Worm (Caenorhabditis elegans) whole organism, late embryonic: ENCODE data around the gene Y67H2A.10.

Experiments used
- C38D4.7 ChIP-seq: fragments of 200-800 bp; sonication (Bioruptor generic); optimal IDR thresholded peaks from 2 replicates; lab custom pipeline; 2018; ENCODE audit warnings: mild to moderate bottlenecking, missing genetic modification characterization, moderate library complexity, missing compliant biosample characterization
- K09A11.1 ChIP-seq: sonication (generic microtip); optimal IDR thresholded peaks from 2 replicates; lab custom pipeline; 2017; ENCODE audit warnings: antibody characterized with exemption, mild to moderate bottlenecking, missing genetic modification characterization, missing compliant biosample characterization; ENCODE audit not compliant: insufficient read depth
- Y22D7AL.16 ChIP-seq: sonication (generic microtip); optimal IDR thresholded peaks from 2 replicates; lab custom pipeline; 2016; ENCODE audit warnings: missing genetic modification characterization, missing compliant biosample characterization
- ahr-1 ChIP-seq: sonication (generic microtip); optimal IDR thresholded peaks from 2 replicates; lab custom pipeline; 2016; ENCODE audit warnings: missing genetic modification characterization, missing compliant biosample characterization
- ceh-14 ChIP-seq: sonication (generic microtip); optimal IDR thresholded peaks from 2 replicates; lab custom pipeline; 2016; ENCODE audit warnings: missing genotype, missing genetic modification characterization, missing compliant biosample characterization
- ceh-2 ChIP-seq: sonication (generic microtip); optimal IDR thresholded peaks from 2 replicates; lab custom pipeline; 2016; ENCODE audit warnings: missing genotype, missing genetic modification characterization, missing compliant biosample characterization
- ceh-30 ChIP-seq: fragments of 150-350 bp; optimal IDR thresholded peaks from 2 replicates; lab custom pipeline; 2014; ENCODE audit warnings: missing biosample characterization, missing genetic modification characterization
- ceh-31 ChIP-seq: sonication (generic microtip); optimal IDR thresholded peaks from 2 replicates; lab custom pipeline; 2016; ENCODE audit warnings: missing genetic modification characterization, missing compliant biosample characterization
- ceh-34 ChIP-seq: sonication (generic microtip); optimal IDR thresholded peaks from 2 replicates; lab custom pipeline; 2016; ENCODE audit warnings: mild to moderate bottlenecking, missing genetic modification characterization, missing compliant biosample characterization
- ceh-48 ChIP-seq: sonication (generic microtip); optimal IDR thresholded peaks from 2 replicates; lab custom pipeline; 2016; ENCODE audit warnings: missing genetic modification characterization, inconsistent platforms, missing compliant biosample characterization
- che-1 ChIP-seq: sonication (generic microtip); optimal IDR thresholded peaks from 2 replicates; lab custom pipeline; 2016; ENCODE audit warnings: mild to moderate bottlenecking, missing genetic modification characterization, missing compliant biosample characterization
- dmd-4 ChIP-seq: sonication (generic microtip); optimal IDR thresholded peaks from 2 replicates; lab custom pipeline; 2016; ENCODE audit warnings: borderline replicate concordance, missing genetic modification characterization, missing compliant biosample characterization
- elt-2 ChIP-seq: sonication (generic microtip); optimal IDR thresholded peaks from 2 replicates; lab custom pipeline; 2016; ENCODE audit warnings: missing genetic modification reagents, missing genetic modification characterization, missing compliant biosample characterization
- ets-4 ChIP-seq: sonication (generic microtip); optimal IDR thresholded peaks from 2 replicates; lab custom pipeline; 2016; ENCODE audit warnings: missing genetic modification characterization, missing compliant biosample characterization
- fax-1 ChIP-seq: sonication (generic microtip); optimal IDR thresholded peaks from 2 replicates; lab custom pipeline; 2016; ENCODE audit warnings: missing genotype, missing genetic modification characterization, missing compliant biosample characterization
- fkh-10 ChIP-seq: fragments of 150-350 bp; optimal IDR thresholded peaks from 2 replicates; lab custom pipeline; 2014; ENCODE audit warnings: missing biosample characterization, missing genetic modification reagents, missing genetic modification characterization
- hlh-30 ChIP-seq: sonication (generic microtip); optimal IDR thresholded peaks from 2 replicates; lab custom pipeline; 2017; ENCODE audit warnings: antibody characterized with exemption, missing genetic modification characterization, missing compliant biosample characterization; ENCODE audit not compliant: insufficient read depth
- hlh-8 ChIP-seq: sonication (generic microtip); optimal IDR thresholded peaks from 2 replicates; lab custom pipeline; 2016; ENCODE audit warnings: missing genotype, missing genetic modification characterization, missing compliant biosample characterization
- lim-6 ChIP-seq: sonication (generic microtip); optimal IDR thresholded peaks from 2 replicates; lab custom pipeline; 2016; ENCODE audit warnings: missing genetic modification characterization, missing compliant biosample characterization
- lin-11 ChIP-seq: fragments of 200-800 bp; sonication (Bioruptor generic); optimal IDR thresholded peaks from 2 replicates; lab custom pipeline; 2018; ENCODE audit warnings: mild to moderate bottlenecking, missing genetic modification characterization, missing compliant biosample characterization
- mec-3 ChIP-seq: sonication (generic microtip); optimal IDR thresholded peaks from 2 replicates; lab custom pipeline; 2016; ENCODE audit warnings: borderline replicate concordance, missing genetic modification characterization, missing compliant biosample characterization
- nfya-1 ChIP-seq: sonication (generic microtip); optimal IDR thresholded peaks from 2 replicates; lab custom pipeline; 2017; ENCODE audit warnings: missing genetic modification characterization, mild to moderate bottlenecking, missing compliant biosample characterization, antibody characterized with exemption, moderate library complexity
- nhr-11 ChIP-seq: fragments of 150-350 bp; optimal IDR thresholded peaks from 2 replicates; lab custom pipeline; 2014; ENCODE audit warnings: missing biosample characterization, missing genetic modification characterization
- npax-4 ChIP-seq: sonication (generic microtip); optimal IDR thresholded peaks from 2 replicates; lab custom pipeline; 2016; ENCODE audit warnings: missing genetic modification characterization, missing compliant biosample characterization
- odd-2 ChIP-seq: sonication (generic microtip); optimal IDR thresholded peaks from 2 replicates; lab custom pipeline; 2017; ENCODE audit warnings: antibody characterized with exemption, mild to moderate bottlenecking, missing genetic modification characterization, missing compliant biosample characterization
- pha-2 ChIP-seq: sonication (generic microtip); optimal IDR thresholded peaks from 2 replicates; lab custom pipeline; 2017; ENCODE audit warnings: mild to moderate bottlenecking, missing genetic modification characterization, missing compliant biosample characterization
- pha-4 ChIP-seq: fragments of 150-350 bp; optimal IDR thresholded peaks from 2 replicates; lab custom pipeline; 2018; ENCODE audit warnings: missing biosample characterization, missing genetic modification reagents, missing genetic modification characterization
- pqm-1 ChIP-seq: sonication (generic microtip); optimal IDR thresholded peaks from 2 replicates; lab custom pipeline; 2016; ENCODE audit warnings: missing genetic modification characterization, missing compliant biosample characterization
- pros-1 ChIP-seq: fragments of 150-350 bp; optimal IDR thresholded peaks from 2 replicates; lab custom pipeline; 2014; ENCODE audit warnings: missing biosample characterization, missing genetic modification reagents, missing genetic modification characterization
- ref-2 ChIP-seq: sonication (generic microtip); optimal IDR thresholded peaks from 2 replicates; lab custom pipeline; 2016; ENCODE audit warnings: missing genetic modification characterization, missing compliant biosample characterization
- sdc-2 ChIP-seq: sonication (generic microtip); optimal IDR thresholded peaks from 2 replicates; lab custom pipeline; 2016; ENCODE audit warnings: missing genotype, missing genetic modification characterization, missing compliant biosample characterization
- sox-2 ChIP-seq: fragments of 200-800 bp; sonication (Bioruptor generic); IDR thresholded peaks from 2 replicates; pipeline ENCODE4 v1.3.6; 2022; ENCODE audit warnings: missing genetic modification reagents, missing genetic modification characterization, missing compliant biosample characterization
- syd-9 ChIP-seq: sonication (generic microtip); optimal IDR thresholded peaks from 2 replicates; lab custom pipeline; 2016; ENCODE audit warnings: mild to moderate bottlenecking, missing genetic modification characterization, moderate library complexity, missing compliant biosample characterization
- unc-3 ChIP-seq, 2 experiments: fragments of 200-800 bp in 1 of 2; sonication (Bioruptor generic) in 1 of 2; sonication (generic microtip) in 1 of 2; conservative IDR thresholded peaks in 1 of 2; optimal IDR thresholded peaks in 1 of 2; 2 replicates each; pipeline versions ENCODE4 v1.3.6 to Lab custom; 2016 to 2022; ENCODE audit warnings: missing compliant biosample characterization in 2 of 2, missing genetic modification characterization in 2 of 2, missing genetic modification reagents in 1 of 2
- zip-5 ChIP-seq: sonication (generic microtip); optimal IDR thresholded peaks from 2 replicates; lab custom pipeline; 2016; ENCODE audit warnings: missing genetic modification characterization, missing compliant biosample characterization
- ztf-16 ChIP-seq: sonication (generic microtip); optimal IDR thresholded peaks from 2 replicates; lab custom pipeline; 2017; ENCODE audit warnings: missing genetic modification characterization, missing compliant biosample characterization

The Y67H2A.10 gene

DNA sequence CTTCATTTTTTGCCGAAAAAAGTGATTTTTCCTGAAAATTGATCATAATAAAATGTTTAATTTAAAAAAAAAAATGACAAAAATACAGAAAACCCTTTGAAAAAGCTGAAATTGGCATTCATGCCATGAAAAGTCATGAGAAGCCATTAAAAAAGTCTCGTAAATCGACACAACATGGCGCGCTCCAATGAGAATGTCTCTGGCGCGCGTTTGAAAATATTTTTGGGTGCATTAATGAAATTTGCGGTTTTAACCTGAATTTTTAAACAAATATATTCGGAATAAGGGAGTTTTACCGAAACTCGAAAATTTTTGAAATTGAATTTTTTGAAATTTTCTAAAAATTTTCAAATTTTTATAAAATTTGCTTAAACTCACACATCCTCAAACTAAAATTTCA is 41.5 kb downstream of the Y67H2A.10 start:
- no peak for TF ChIP-seq ceh-30 (tag; lab: Kevin White, UChicago)
- no peak for TF ChIP-seq pha-4 (tag; lab: Kevin White, UChicago)
- no peak for TF ChIP-seq unc-3 (GFP tag; conservative IDR thresholded peaks at IDR 0.05; lab: Robert Waterston, UW)
- TF ChIP-seq unc-3 (tag; optimal IDR thresholded peaks at IDR 0.05; lab: Kevin White, UChicago): no peak
- no peak for TF ChIP-seq ceh-34 (tag; lab: Kevin White, UChicago)
- TF ChIP-seq ceh-14 (tag; lab: Kevin White, UChicago): no peak
- no peak for TF ChIP-seq pqm-1
- no peak for TF ChIP-seq npax-4 (tag; lab: Kevin White, UChicago)
- TF ChIP-seq ahr-1 (tag; lab: Kevin White, UChicago): no peak
- TF ChIP-seq pha-2: no peak
- no peak for TF ChIP-seq hlh-8 (tag; lab: Kevin White, UChicago)

DNA sequence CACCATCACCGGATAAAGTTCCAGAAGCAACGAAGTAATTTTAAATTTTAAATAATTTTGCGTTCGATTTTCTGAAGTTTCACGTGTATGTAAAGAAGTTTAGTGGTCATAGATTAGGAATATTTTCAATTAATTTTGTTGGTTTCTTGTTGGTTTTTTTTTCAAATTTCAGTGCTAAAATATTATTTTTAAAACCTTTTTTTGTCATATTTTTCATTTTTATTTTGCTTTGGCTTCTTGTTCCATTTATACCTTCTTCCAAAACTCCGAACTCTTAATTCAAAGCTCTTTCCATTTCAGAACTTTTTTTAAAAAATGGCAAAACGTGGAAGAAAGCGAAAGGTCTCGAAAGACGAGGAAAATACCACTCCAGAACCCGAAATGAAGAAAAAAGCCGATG is 42.3 kb downstream of the Y67H2A.10 start, which contains the start of gene JC8.7:
Gene JC8.7, plus strand, starts transcription at position 301 of the 400 bp plus-strand sequence.
- TF ChIP-seq npax-4 (tag; lab: Kevin White, UChicago) (no peak), K09A11.1 (tag; lab: Kevin White, UChicago) (no peak), elt-2 (tag; lab: Kevin White, UChicago) (no peak), C38D4.7 (GFP tag; lab: Kevin White, UChicago) (no peak), fax-1 (tag; lab: Kevin White, UChicago) (no peak), ref-2 (tag; lab: Kevin White, UChicago) (no peak), ztf-16 (tag; lab: Kevin White, UChicago) (no peak), pros-1 (tag; lab: Kevin White, UChicago) (no peak)

DNA sequence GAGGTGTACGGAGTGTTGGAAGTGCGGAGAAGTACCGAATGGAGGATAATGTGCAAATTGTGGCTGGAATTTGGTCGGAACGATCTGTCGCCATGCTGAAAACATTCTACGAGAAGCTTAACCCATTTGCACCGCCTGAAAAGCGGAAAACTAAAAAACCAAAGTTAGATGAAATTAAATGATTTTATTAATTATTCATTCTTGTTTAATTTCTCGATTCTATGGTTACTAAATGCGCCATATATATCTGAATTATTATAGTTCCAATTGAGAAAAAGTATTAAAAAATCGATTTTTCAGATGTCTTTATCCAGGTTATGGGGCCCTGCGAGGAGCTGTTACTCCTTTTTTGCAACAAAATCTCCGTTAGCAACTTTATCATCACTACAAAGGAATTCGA is 45.3 kb downstream of the Y67H2A.10 start, which contains the start of gene cox-11:
Gene cox-11, plus strand, starts transcription at position 301 of the 400 bp plus-strand sequence.
- TF ChIP-seq lin-11 (tag; lab: Kevin White, UChicago) (no peak), fkh-10 (GFP tag; lab: Kevin White, UChicago) (no peak), zip-5 (tag; lab: Kevin White, UChicago) (no peak), ceh-2 (tag; lab: Kevin White, UChicago) (no peak), hlh-30 (tag; lab: Kevin White, UChicago) (no peak), che-1 (tag; lab: Kevin White, UChicago) (no peak), pha-2 (no peak), pros-1 (tag; lab: Kevin White, UChicago) (no peak), sox-2 (GFP tag; lab: Robert Waterston, UW) (no peak), ets-4 (tag; lab: Kevin White, UChicago) (no peak), dmd-4 (tag; lab: Kevin White, UChicago) (no peak), ceh-31 (tag; lab: Kevin White, UChicago) (no peak), unc-3 (GFP tag; conservative IDR thresholded peaks at IDR 0.05; lab: Robert Waterston, UW) (no peak), unc-3 (tag; optimal IDR thresholded peaks at IDR 0.05; lab: Kevin White, UChicago) (no peak)

- no peak for TF ChIP-seq nfya-1 (tag; lab: Kevin White, UChicago)
- TF ChIP-seq K09A11.1 (tag; lab: Kevin White, UChicago): no peak
- no peak for TF ChIP-seq ceh-48 (tag; lab: Kevin White, UChicago)
- no peak for TF ChIP-seq lim-6 (tag; lab: Kevin White, UChicago)
- no peak for TF ChIP-seq sdc-2 (tag; lab: Kevin White, UChicago)
- TF ChIP-seq mec-3 (tag; lab: Kevin White, UChicago): no peak
- no peak for TF ChIP-seq pha-2
Observed at ce11 chrIV:13243375-13243774, 45.9 kb downstream of the Y67H2A.10 start, which contains the start of gene JC8.4. JC8.4 (plus strand) TSS chrIV:13243675.

DNA sequence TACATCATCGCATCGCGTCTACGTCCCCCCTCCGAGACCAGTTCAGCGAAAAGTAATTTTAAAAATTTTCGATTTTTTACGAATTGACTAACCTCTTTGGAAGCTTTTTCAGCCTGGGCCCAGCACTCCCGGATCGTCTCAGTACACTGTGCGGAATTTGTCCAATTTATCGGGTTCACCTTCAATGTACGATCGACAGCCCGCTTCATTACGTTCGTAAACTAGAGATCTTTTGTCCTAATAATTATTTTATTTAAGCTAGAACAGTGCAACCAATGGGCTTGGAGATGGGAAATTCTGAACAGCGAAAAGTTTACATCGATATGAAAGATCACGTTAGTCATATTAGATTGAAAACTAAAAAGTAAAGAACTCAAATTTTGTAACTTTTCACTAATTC is 48.0 kb downstream of the Y67H2A.10 start:
- TF ChIP-seq nhr-11 (tag; lab: Kevin White, UChicago) (no peak), syd-9 (tag; lab: Kevin White, UChicago) (no peak), mec-3 (tag; lab: Kevin White, UChicago) (no peak), odd-2 (tag; lab: Kevin White, UChicago) (no peak), fax-1 (tag; lab: Kevin White, UChicago) (no peak), ceh-30 (tag; lab: Kevin White, UChicago) (no peak), pros-1 (tag; lab: Kevin White, UChicago) (no peak), Y22D7AL.16 (tag; lab: Kevin White, UChicago) (no peak), nfya-1 (tag; lab: Kevin White, UChicago) (no peak)
